Worm (Caenorhabditis elegans): ENCODE results near the gene K08H10.10.
A peak's percentile ranks its signal among the peaks of the same experiment; 100 is the strongest.

Gene K08H10.10

DNA sequence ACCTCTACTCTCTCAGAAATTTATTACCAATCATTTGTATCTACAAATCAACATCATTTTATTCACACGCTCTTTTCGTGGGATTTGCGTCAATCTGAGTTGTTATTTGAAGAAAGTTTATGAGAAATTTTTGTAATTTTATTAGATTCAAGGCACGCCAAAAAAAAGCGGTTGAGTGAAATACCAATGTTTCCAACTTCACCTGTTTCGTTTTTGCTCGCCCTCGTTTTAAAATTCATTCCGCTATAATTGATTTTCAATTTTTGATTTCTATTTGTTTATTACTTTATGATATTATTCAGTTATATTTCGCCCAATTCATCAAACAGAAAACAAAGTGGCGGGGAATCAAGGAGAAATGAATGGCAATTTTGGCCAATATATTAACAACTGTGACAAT, at the start of gene K08H10.10:
Gene K08H10.10 (plus strand): TSS at position 301 of the 400 bp plus-strand sequence.
- TF ChIP-seq W03F9.2 (tag; optimal IDR thresholded peaks at IDR 0.05) (no peak), dao-5 (tag; optimal IDR thresholded peaks at IDR 0.05) (no peak), him-1 (tag; optimal IDR thresholded peaks at IDR 0.05) (no peak)

DNA sequence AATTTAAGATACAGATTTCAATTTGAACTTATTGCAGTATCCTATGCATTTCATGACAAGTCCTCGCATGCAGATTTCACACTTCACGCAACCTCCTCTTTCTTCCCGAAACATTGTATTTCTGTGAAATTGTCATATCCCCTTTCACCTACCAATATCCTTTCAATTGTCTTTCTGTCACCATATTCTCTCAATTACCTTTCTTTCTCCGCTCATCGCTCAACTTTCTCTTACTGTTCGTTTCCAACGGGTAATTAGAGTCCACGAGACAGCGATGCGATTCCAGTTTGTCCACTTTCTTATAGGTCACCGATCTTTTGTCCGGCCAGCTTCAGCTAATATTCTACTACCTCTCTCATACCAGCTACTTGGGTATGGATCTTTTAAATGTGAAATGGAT, 48.5 kb upstream of the K08H10.10 start, which contains the start of gene mam-5:
Gene mam-5 (plus strand): TSS at position 304 of the 400 bp plus-strand sequence.
- TF ChIP-seq him-1 (tag; optimal IDR thresholded peaks at IDR 0.05) (no peak), dao-5 (tag; optimal IDR thresholded peaks at IDR 0.05) (no peak), W03F9.2 (tag; optimal IDR thresholded peaks at IDR 0.05) (no peak)

DNA sequence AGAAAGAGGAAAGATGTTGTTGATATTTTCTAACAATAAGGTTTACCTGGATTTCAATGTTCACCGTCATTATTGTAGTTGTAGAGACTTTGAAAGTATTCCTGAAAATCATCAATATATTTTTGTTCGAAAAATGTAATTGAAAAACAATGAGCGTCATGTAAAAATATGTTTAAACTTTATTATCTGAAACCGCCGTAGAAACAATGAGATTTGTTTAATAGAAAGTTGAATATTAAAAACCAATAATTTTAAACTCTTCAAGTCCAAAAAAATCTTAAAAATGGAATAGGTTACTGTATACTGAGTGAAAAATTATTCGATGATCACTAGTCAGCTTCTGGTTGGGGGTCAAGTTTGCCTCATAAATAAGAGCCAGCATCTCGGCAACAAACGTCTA, 42.6 kb upstream of the K08H10.10 start, which contains the start of gene anmt-3:
Gene anmt-3 (minus strand): TSS at position 101 of the 400 bp plus-strand sequence.
- TF ChIP-seq dao-5 (tag; optimal IDR thresholded peaks at IDR 0.05), result no peak
- TF ChIP-seq W03F9.2 (tag; optimal IDR thresholded peaks at IDR 0.05), result no peak
- no peak for TF ChIP-seq him-1 (tag; optimal IDR thresholded peaks at IDR 0.05)

- no peak for TF ChIP-seq dao-5 (tag; optimal IDR thresholded peaks at IDR 0.05)
Observed at ce11 chrV:9958654-9959053, 42.2 kb upstream of the K08H10.10 start.

ce11 chrV:9960376-9960775, 40.5 kb upstream of the K08H10.10 start, which contains the start of gene T07C12.10:
Gene T07C12.10, minus strand, starts transcription at chrV:9960476.
- no peak for TF ChIP-seq him-1 (tag; optimal IDR thresholded peaks at IDR 0.05)
- TF ChIP-seq dao-5 (tag; optimal IDR thresholded peaks at IDR 0.05), result no peak
- TF ChIP-seq W03F9.2 (tag; optimal IDR thresholded peaks at IDR 0.05), result no peak

- no peak for TF ChIP-seq W03F9.2 (tag; optimal IDR thresholded peaks at IDR 0.05)
- TF ChIP-seq dao-5 (tag; optimal IDR thresholded peaks at IDR 0.05), result no peak
- no peak for TF ChIP-seq him-1 (tag; optimal IDR thresholded peaks at IDR 0.05)
Observed at ce11 chrV:9962394-9962793, 38.5 kb upstream of the K08H10.10 start, which contains the start of gene madf-4. Gene madf-4, minus strand, starts transcription at chrV:9962494.

ce11 chrV:9962916-9963315, 37.9 kb upstream of the K08H10.10 start:
- no peak for TF ChIP-seq W03F9.2 (tag; optimal IDR thresholded peaks at IDR 0.05)
- TF ChIP-seq dao-5 (tag; optimal IDR thresholded peaks at IDR 0.05), result no peak
- no peak for TF ChIP-seq him-1 (tag; optimal IDR thresholded peaks at IDR 0.05)

- TF ChIP-seq dao-5 (tag; optimal IDR thresholded peaks at IDR 0.05), result no peak
- TF ChIP-seq him-1 (tag; optimal IDR thresholded peaks at IDR 0.05), result peak; percentile 26
- TF ChIP-seq W03F9.2 (tag; optimal IDR thresholded peaks at IDR 0.05), result no peak
Observed at ce11 chrV:9964152-9964785, 36.6 kb upstream of the K08H10.10 start.

ce11 chrV:9965891-9966290, 35.0 kb upstream of the K08H10.10 start:
- no peak for TF ChIP-seq W03F9.2 (tag; optimal IDR thresholded peaks at IDR 0.05)
- peak; percentile 24 for TF ChIP-seq him-1 (tag; optimal IDR thresholded peaks at IDR 0.05)

ce11 chrV:9970119-9970518, 30.7 kb upstream of the K08H10.10 start:
- peak; percentile 94 for TF ChIP-seq him-1 (tag; optimal IDR thresholded peaks at IDR 0.05)
- peak; percentile 70 for TF ChIP-seq dao-5 (tag; optimal IDR thresholded peaks at IDR 0.05)
- TF ChIP-seq W03F9.2 (tag; optimal IDR thresholded peaks at IDR 0.05), result no peak

DNA sequence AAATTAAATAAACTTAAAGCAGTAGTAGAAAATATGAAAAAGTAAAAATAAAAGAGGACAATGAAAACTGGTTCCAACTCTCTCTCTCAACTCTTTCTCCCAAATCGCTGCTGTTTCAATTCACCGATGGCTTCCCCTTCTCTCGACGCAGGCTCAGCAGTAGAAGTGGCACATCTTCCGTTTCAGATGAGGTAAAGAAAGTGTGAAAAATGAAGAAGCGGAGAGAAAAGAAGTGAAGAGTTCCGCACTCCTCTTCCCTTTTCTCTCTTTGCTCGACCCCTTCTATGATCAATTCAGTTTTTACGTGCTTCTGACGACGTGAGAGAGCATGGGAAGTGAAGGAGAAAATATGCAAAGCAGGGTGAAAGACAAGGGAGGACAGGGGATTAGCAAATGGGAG, 26.6 kb upstream of the K08H10.10 start:
- TF ChIP-seq W03F9.2 (tag; optimal IDR thresholded peaks at IDR 0.05) (no peak), him-1 (tag; optimal IDR thresholded peaks at IDR 0.05) (peak; percentile 54)

DNA sequence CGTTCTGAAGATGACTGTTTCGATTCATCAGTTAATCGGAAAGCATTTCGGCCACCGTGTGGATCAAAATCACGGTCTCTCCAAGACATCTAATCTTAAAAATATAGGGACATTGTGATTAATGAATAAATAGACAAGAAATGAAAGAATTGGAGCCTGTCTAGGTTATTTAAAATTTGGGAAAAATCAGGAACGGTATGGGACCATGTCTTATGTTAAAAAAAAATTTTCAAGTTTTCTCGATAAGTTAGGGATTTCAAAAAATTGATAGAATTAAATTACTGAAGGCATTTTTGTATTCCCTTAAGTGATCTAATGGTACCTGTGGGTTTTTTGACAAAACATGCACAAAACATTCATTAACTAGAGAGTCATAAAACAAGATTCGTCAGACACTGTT, 24.7 kb upstream of the K08H10.10 start, which contains the start of gene unc-41:
Gene unc-41 (minus strand): TSS at position 101 of the 400 bp plus-strand sequence.
- no peak for TF ChIP-seq W03F9.2 (tag; optimal IDR thresholded peaks at IDR 0.05)

DNA sequence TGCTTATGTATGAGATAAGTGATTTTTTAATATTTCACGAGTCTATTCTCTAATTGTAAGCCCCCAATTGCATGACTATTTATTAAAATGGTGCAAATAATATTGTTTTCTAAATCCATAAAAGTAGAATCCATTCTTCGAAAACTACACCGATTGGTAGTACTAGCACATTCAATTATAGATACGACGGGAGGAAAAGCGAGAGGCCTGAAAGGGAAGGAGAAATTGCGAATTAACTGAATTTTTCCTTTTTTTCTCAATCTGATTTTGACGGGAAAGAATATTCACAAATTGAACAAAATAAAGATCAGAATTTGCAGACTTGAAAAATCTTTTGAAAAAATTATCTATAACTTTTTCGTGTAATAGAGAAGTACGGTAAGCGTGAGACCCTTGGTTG, 23.6 kb upstream of the K08H10.10 start:
- TF ChIP-seq him-1 (tag; optimal IDR thresholded peaks at IDR 0.05), result no peak
- TF ChIP-seq dao-5 (tag; optimal IDR thresholded peaks at IDR 0.05), result no peak
- no peak for TF ChIP-seq W03F9.2 (tag; optimal IDR thresholded peaks at IDR 0.05)

ce11 chrV:9978425-9978824, 22.4 kb upstream of the K08H10.10 start:
- TF ChIP-seq W03F9.2 (tag; optimal IDR thresholded peaks at IDR 0.05) (no peak), him-1 (tag; optimal IDR thresholded peaks at IDR 0.05) (peak; percentile 33)

Measured in whole organism, L4/young adult.